Worm (Caenorhabditis elegans) whole organism, late embryonic: ENCODE data around the gene iars-1.
"Not testable (repeated sequence)": the region's sequence is repeated elsewhere in the genome, so short reads cannot be mapped to it uniquely, and the experiment has no call there.

Experiments
- C38D4.7 ChIP-seq: fragments of 200-800 bp; sonication (Bioruptor generic); optimal IDR thresholded peaks from 2 replicates; lab custom pipeline; 2018; ENCODE audit warnings: mild to moderate bottlenecking, missing genetic modification characterization, moderate library complexity, missing compliant biosample characterization
- F13H6.1 ChIP-seq: sonication (generic microtip); optimal IDR thresholded peaks from 2 replicates; lab custom pipeline; 2016; ENCODE audit warnings: missing genetic modification characterization, missing compliant biosample characterization
- K02D7.2 ChIP-seq: sonication (generic microtip); optimal IDR thresholded peaks from 2 replicates; lab custom pipeline; 2017; ENCODE audit warnings: mild to moderate bottlenecking, missing genetic modification characterization, missing compliant biosample characterization
- Y22D7AL.16 ChIP-seq: sonication (generic microtip); optimal IDR thresholded peaks from 2 replicates; lab custom pipeline; 2016; ENCODE audit warnings: missing genetic modification characterization, missing compliant biosample characterization
- ahr-1 ChIP-seq: sonication (generic microtip); optimal IDR thresholded peaks from 2 replicates; lab custom pipeline; 2016; ENCODE audit warnings: missing genetic modification characterization, missing compliant biosample characterization
- ceh-14 ChIP-seq: sonication (generic microtip); optimal IDR thresholded peaks from 2 replicates; lab custom pipeline; 2016; ENCODE audit warnings: missing genotype, missing genetic modification characterization, missing compliant biosample characterization
- ceh-18 ChIP-seq: sonication (generic microtip); optimal IDR thresholded peaks from 2 replicates; lab custom pipeline; 2016; ENCODE audit warnings: missing genetic modification characterization, missing compliant biosample characterization
- ceh-2 ChIP-seq: sonication (generic microtip); optimal IDR thresholded peaks from 2 replicates; lab custom pipeline; 2016; ENCODE audit warnings: missing genotype, missing genetic modification characterization, missing compliant biosample characterization
- ceh-22 ChIP-seq: sonication (generic microtip); optimal IDR thresholded peaks from 2 replicates; lab custom pipeline; 2017; ENCODE audit warnings: missing biosample characterization, missing genetic modification characterization
- ceh-24 ChIP-seq: sonication (generic microtip); optimal IDR thresholded peaks from 2 replicates; lab custom pipeline; 2016; ENCODE audit warnings: mild to moderate bottlenecking, missing genetic modification characterization, missing compliant biosample characterization
- ceh-30 ChIP-seq: fragments of 150-350 bp; optimal IDR thresholded peaks from 2 replicates; lab custom pipeline; 2014; ENCODE audit warnings: missing biosample characterization, missing genetic modification characterization
- ceh-31 ChIP-seq: sonication (generic microtip); optimal IDR thresholded peaks from 2 replicates; lab custom pipeline; 2016; ENCODE audit warnings: missing genetic modification characterization, missing compliant biosample characterization
- ceh-34 ChIP-seq: sonication (generic microtip); optimal IDR thresholded peaks from 2 replicates; lab custom pipeline; 2016; ENCODE audit warnings: mild to moderate bottlenecking, missing genetic modification characterization, missing compliant biosample characterization
- ceh-45 ChIP-seq: fragments of 200-800 bp; sonication (Bioruptor generic); IDR thresholded peaks from 2 replicates; pipeline ENCODE4 v1.3.6; 2022; ENCODE audit warnings: missing genetic modification reagents, missing genetic modification characterization, missing compliant biosample characterization
- ceh-48 ChIP-seq: sonication (generic microtip); optimal IDR thresholded peaks from 2 replicates; lab custom pipeline; 2016; ENCODE audit warnings: missing genetic modification characterization, inconsistent platforms, missing compliant biosample characterization
- ceh-6 ChIP-seq: fragments of 200-800 bp; sonication (Bioruptor generic); optimal IDR thresholded peaks from 2 replicates; lab custom pipeline; 2018; ENCODE audit warnings: mild to moderate bottlenecking, missing genetic modification characterization, missing compliant biosample characterization
- ceh-9 ChIP-seq: sonication (generic microtip); optimal IDR thresholded peaks from 2 replicates; lab custom pipeline; 2016; ENCODE audit warnings: mild to moderate bottlenecking, missing genetic modification characterization, inconsistent platforms, missing compliant biosample characterization
- che-1 ChIP-seq: sonication (generic microtip); optimal IDR thresholded peaks from 2 replicates; lab custom pipeline; 2016; ENCODE audit warnings: mild to moderate bottlenecking, missing genetic modification characterization, missing compliant biosample characterization
- dmd-4 ChIP-seq: sonication (generic microtip); optimal IDR thresholded peaks from 2 replicates; lab custom pipeline; 2016; ENCODE audit warnings: borderline replicate concordance, missing genetic modification characterization, missing compliant biosample characterization
- elt-2 ChIP-seq: sonication (generic microtip); optimal IDR thresholded peaks from 2 replicates; lab custom pipeline; 2016; ENCODE audit warnings: missing genetic modification reagents, missing genetic modification characterization, missing compliant biosample characterization
- elt-4 ChIP-seq: sonication (generic microtip); optimal IDR thresholded peaks from 2 replicates; lab custom pipeline; 2016; ENCODE audit warnings: missing genetic modification characterization, missing compliant biosample characterization
- ets-4 ChIP-seq: sonication (generic microtip); optimal IDR thresholded peaks from 2 replicates; lab custom pipeline; 2016; ENCODE audit warnings: missing genetic modification characterization, missing compliant biosample characterization
- eyg-1 ChIP-seq: sonication (generic microtip); optimal IDR thresholded peaks from 2 replicates; lab custom pipeline; 2016; ENCODE audit warnings: missing genotype, missing genetic modification characterization, missing compliant biosample characterization
- fkh-10 ChIP-seq: fragments of 150-350 bp; optimal IDR thresholded peaks from 2 replicates; lab custom pipeline; 2014; ENCODE audit warnings: missing biosample characterization, missing genetic modification reagents, missing genetic modification characterization
- fkh-6 ChIP-seq: sonication (generic microtip); optimal IDR thresholded peaks from 2 replicates; lab custom pipeline; 2016; ENCODE audit warnings: missing genetic modification characterization, missing compliant biosample characterization
- hlh-6 ChIP-seq: sonication (generic microtip); optimal IDR thresholded peaks from 2 replicates; lab custom pipeline; 2016; ENCODE audit warnings: missing genotype, missing genetic modification characterization, missing compliant biosample characterization
- mec-3 ChIP-seq: sonication (generic microtip); optimal IDR thresholded peaks from 2 replicates; lab custom pipeline; 2016; ENCODE audit warnings: borderline replicate concordance, missing genetic modification characterization, missing compliant biosample characterization
- nfya-1 ChIP-seq: sonication (generic microtip); optimal IDR thresholded peaks from 2 replicates; lab custom pipeline; 2017; ENCODE audit warnings: missing genetic modification characterization, mild to moderate bottlenecking, missing compliant biosample characterization, antibody characterized with exemption, moderate library complexity
- nhr-11 ChIP-seq: fragments of 150-350 bp; optimal IDR thresholded peaks from 2 replicates; lab custom pipeline; 2014; ENCODE audit warnings: missing biosample characterization, missing genetic modification characterization
- npax-4 ChIP-seq: sonication (generic microtip); optimal IDR thresholded peaks from 2 replicates; lab custom pipeline; 2016; ENCODE audit warnings: missing genetic modification characterization, missing compliant biosample characterization
- odd-2 ChIP-seq: sonication (generic microtip); optimal IDR thresholded peaks from 2 replicates; lab custom pipeline; 2017; ENCODE audit warnings: antibody characterized with exemption, mild to moderate bottlenecking, missing genetic modification characterization, missing compliant biosample characterization
- pag-3 ChIP-seq: sonication (generic microtip); optimal IDR thresholded peaks from 2 replicates; lab custom pipeline; 2016; ENCODE audit warnings: missing compliant biosample characterization, missing genetic modification characterization, borderline replicate concordance
- pax-1 ChIP-seq: fragments of 150-350 bp; optimal IDR thresholded peaks from 2 replicates; lab custom pipeline; 2014; ENCODE audit warnings: missing biosample characterization, missing genetic modification characterization
- pha-4 ChIP-seq: fragments of 150-350 bp; optimal IDR thresholded peaks from 2 replicates; lab custom pipeline; 2018; ENCODE audit warnings: missing biosample characterization, missing genetic modification reagents, missing genetic modification characterization
- pqm-1 ChIP-seq: sonication (generic microtip); optimal IDR thresholded peaks from 2 replicates; lab custom pipeline; 2016; ENCODE audit warnings: missing genetic modification characterization, missing compliant biosample characterization
- ref-2 ChIP-seq: sonication (generic microtip); optimal IDR thresholded peaks from 2 replicates; lab custom pipeline; 2016; ENCODE audit warnings: missing genetic modification characterization, missing compliant biosample characterization
- rnt-1 ChIP-seq: sonication (generic microtip); optimal IDR thresholded peaks from 2 replicates; lab custom pipeline; 2016; ENCODE audit warnings: missing genetic modification characterization, missing compliant biosample characterization
- sdc-2 ChIP-seq: sonication (generic microtip); optimal IDR thresholded peaks from 2 replicates; lab custom pipeline; 2016; ENCODE audit warnings: missing genotype, missing genetic modification characterization, missing compliant biosample characterization
- tbx-2 ChIP-seq: sonication (generic microtip); optimal IDR thresholded peaks from 2 replicates; lab custom pipeline; 2016; ENCODE audit warnings: missing genetic modification characterization, missing compliant biosample characterization
- ttx-3 ChIP-seq: sonication (generic microtip); optimal IDR thresholded peaks from 2 replicates; lab custom pipeline; 2016; ENCODE audit warnings: missing genetic modification reagents, missing genetic modification characterization, missing compliant biosample characterization
- unc-3 ChIP-seq, 2 experiments: fragments of 200-800 bp in 1 of 2; sonication (Bioruptor generic) in 1 of 2; sonication (generic microtip) in 1 of 2; conservative IDR thresholded peaks in 1 of 2; optimal IDR thresholded peaks in 1 of 2; 2 replicates each; pipeline versions ENCODE4 v1.3.6 to Lab custom; 2016 to 2022; ENCODE audit warnings: missing compliant biosample characterization in 2 of 2, missing genetic modification characterization in 2 of 2, missing genetic modification reagents in 1 of 2
- unc-42 ChIP-seq: sonication (generic microtip); optimal IDR thresholded peaks from 2 replicates; lab custom pipeline; 2016; ENCODE audit warnings: missing genotype, missing genetic modification characterization, missing compliant biosample characterization

Gene iars-1

DNA sequence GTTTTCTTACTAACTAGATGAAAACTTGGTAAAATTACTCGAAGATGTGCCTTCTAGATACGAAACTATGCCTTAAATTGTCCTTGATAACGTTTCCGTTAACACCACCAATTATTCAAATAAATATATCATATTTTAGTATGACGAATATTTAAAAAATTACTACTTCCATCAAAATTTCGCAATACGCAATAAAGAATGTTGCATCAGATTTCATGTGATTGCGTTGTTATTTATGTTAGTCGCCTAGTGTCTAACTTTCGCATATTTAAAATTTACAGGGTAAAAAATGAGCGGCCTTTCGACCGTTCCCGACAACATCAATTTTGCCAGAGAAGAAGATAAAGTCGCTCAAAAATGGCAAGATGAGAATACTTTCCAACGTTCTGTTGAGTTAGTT is at the start of gene iars-1:
TSS of gene iars-1 (plus strand) at position 276 of the 400 bp plus-strand sequence.
- TF ChIP-seq mec-3 (tag; lab: Kevin White, UChicago) (no peak), odd-2 (no peak), ets-4 (tag; lab: Kevin White, UChicago) (no peak), tbx-2 (tag; lab: Kevin White, UChicago) (no peak), npax-4 (tag; lab: Kevin White, UChicago) (no peak), ceh-30 (tag; lab: Kevin White, UChicago) (no peak), ceh-48 (no peak), ahr-1 (tag; lab: Kevin White, UChicago) (no peak), eyg-1 (no peak), unc-42 (tag; lab: Kevin White, UChicago) (no peak), fkh-6 (no peak), K02D7.2 (no peak)

DNA sequence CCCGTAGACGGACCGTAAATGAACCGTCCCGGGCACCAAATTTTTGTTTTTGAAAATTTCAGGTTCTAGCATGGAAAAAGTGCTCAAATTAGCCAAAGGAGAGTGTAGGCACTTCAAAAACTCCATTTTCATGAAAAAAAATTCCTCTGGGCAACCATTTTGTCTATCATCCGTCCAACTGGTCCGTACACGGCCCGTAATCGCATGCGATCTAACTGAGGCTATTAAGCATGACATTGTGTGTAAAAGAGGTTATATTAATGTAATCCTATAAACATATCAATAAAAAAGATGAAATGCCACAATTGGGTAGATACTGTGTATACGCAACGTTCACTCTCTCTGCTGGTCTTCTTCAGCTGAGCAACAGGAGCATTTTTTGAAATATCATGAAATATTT is 45.8 kb upstream of the iars-1 start, which contains the start of gene R09E10.1:
TSS of gene R09E10.1 (minus strand) at position 101 of the 400 bp plus-strand sequence.
- not testable (repeated sequence) for TF ChIP-seq fkh-10 (GFP tag; lab: Kevin White, UChicago); ceh-30 (tag; lab: Kevin White, UChicago); ceh-6

- peak; percentile 15 for TF ChIP-seq hlh-6 (tag; lab: Kevin White, UChicago)
- peak; percentile 21 for TF ChIP-seq ceh-14 (tag; lab: Kevin White, UChicago)
- TF ChIP-seq ref-2 (tag; lab: Kevin White, UChicago), result peak; percentile 58
- TF ChIP-seq ceh-9 (tag; lab: Kevin White, UChicago), result no peak
- TF ChIP-seq rnt-1 (tag; lab: Kevin White, UChicago), result no peak
- TF ChIP-seq ceh-34 (tag; lab: Kevin White, UChicago), result peak; percentile 13
- TF ChIP-seq elt-4, result no peak
- TF ChIP-seq tbx-2 (tag; lab: Kevin White, UChicago), result no peak
- no peak for TF ChIP-seq ceh-2
- TF ChIP-seq elt-2, result peak; percentile 56
- no peak for TF ChIP-seq ttx-3 (tag; lab: Kevin White, UChicago)
- TF ChIP-seq pqm-1 (tag; lab: Kevin White, UChicago), result peak; percentile 6
- TF ChIP-seq ceh-30 (tag; lab: Kevin White, UChicago), result no peak
- no peak for TF ChIP-seq eyg-1
- TF ChIP-seq ceh-31 (tag; lab: Kevin White, UChicago), result peak; percentile 30
- no peak for TF ChIP-seq F13H6.1 (tag; lab: Kevin White, UChicago)
- no peak for TF ChIP-seq nfya-1 (tag; lab: Kevin White, UChicago)
These were observed 37.4 kb upstream of the iars-1 start for ce11 chrIV:10330962-10331361.

DNA sequence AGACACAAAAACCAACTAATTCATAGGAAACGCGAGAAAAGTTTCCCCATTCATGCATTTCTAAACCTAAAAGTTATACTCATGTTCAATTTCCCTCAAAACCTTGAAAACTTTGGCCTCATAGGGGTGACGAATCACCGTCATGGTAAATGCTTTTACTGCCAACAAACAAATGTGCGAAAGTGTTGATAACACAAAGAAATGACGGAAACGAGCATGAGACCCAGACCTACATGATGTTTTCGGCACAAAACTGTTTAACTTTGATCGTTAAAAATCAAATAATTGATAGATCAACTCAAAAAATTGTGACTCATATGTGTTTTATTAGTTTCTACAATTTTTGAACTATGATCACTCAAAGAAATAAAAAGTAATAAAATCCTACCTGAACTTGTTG is 36.5 kb upstream of the iars-1 start:
- TF ChIP-seq dmd-4 (tag; lab: Kevin White, UChicago) (no peak), che-1 (tag; lab: Kevin White, UChicago) (no peak), pag-3 (tag; lab: Kevin White, UChicago) (no peak), ceh-22 (tag; lab: Kevin White, UChicago) (no peak), ceh-45 (GFP tag; lab: Robert Waterston, UW) (no peak), unc-3 (GFP tag; conservative IDR thresholded peaks at IDR 0.05; lab: Robert Waterston, UW) (no peak), unc-3 (tag; optimal IDR thresholded peaks at IDR 0.05; lab: Kevin White, UChicago) (no peak)

- TF ChIP-seq ceh-34 (tag; lab: Kevin White, UChicago) (no peak), C38D4.7 (GFP tag; lab: Kevin White, UChicago) (no peak), ceh-24 (no peak), pha-4 (tag; lab: Kevin White, UChicago) (no peak), sdc-2 (tag; lab: Kevin White, UChicago) (no peak), dmd-4 (tag; lab: Kevin White, UChicago) (no peak), Y22D7AL.16 (no peak), ahr-1 (tag; lab: Kevin White, UChicago) (no peak), ceh-18 (tag; lab: Kevin White, UChicago) (no peak), nhr-11 (no peak), pax-1 (tag; lab: Kevin White, UChicago) (no peak), elt-2 (no peak)
- TF ChIP-seq, all 69 proteins: peak for 0
These were observed 31.1 kb upstream of the iars-1 start for ce11 chrIV:10337286-10337685.
